Fruit fly (Drosophila melanogaster): Measurements from ENCODE around the gene fng.

- TF ChIP-seq br (GFP tag; optimal IDR thresholded peaks at IDR 0.05), result no peak
- TF ChIP-seq Vsx2 (GFP tag; optimal IDR thresholded peaks at IDR 0.05; ENCODE audit: partially characterized antibody), result no peak
- TF ChIP-seq lola (GFP tag; optimal IDR thresholded peaks at IDR 0.05), result no peak
- TF ChIP-seq Hr78 (GFP tag; optimal IDR thresholded peaks at IDR 0.05), result no peak
- no peak for TF ChIP-seq OdsH (GFP tag; optimal IDR thresholded peaks at IDR 0.05)
Measured at dm6 chr3L:20954118-20954517, 4.8 kb upstream of the fng start.
